Fruit fly (Drosophila melanogaster) whole organism, adult: ENCODE data around the gene CG46430.

Experiments
- CG5204 ChIP-seq: fragments of 200-800 bp; sonication (Bioruptor generic); optimal IDR thresholded peaks from 2 replicates; lab custom pipeline; 2016; ENCODE audit warnings: missing biosample characterization, missing genetic modification characterization
- Mnt ChIP-seq: fragments of 200-800 bp; sonication (Bioruptor generic); optimal IDR thresholded peaks from 2 replicates; lab custom pipeline; 2016; ENCODE audit warnings: missing biosample characterization, mild to moderate bottlenecking, missing genetic modification characterization
- bab1 ChIP-seq: fragments of 200-800 bp; sonication (Bioruptor generic); optimal IDR thresholded peaks from 3 replicates; lab custom pipeline; 2019; ENCODE audit warnings: missing biosample characterization, mild to moderate bottlenecking, missing genetic modification characterization, moderate library complexity
- tj ChIP-seq: fragments of 200-800 bp; sonication (Bioruptor generic); optimal IDR thresholded peaks from 3 replicates; lab custom pipeline; 2017; ENCODE audit warnings: missing biosample characterization, mild to moderate bottlenecking, missing genetic modification characterization, moderate library complexity

dm6 chr3L:10431883-10432282 is 46.4 kb upstream of the CG46430 start, which contains the start of gene Ir67b:
- TF ChIP-seq tj = no peak
- no peak for TF ChIP-seq bab1 (GFP tag; lab: Kevin White, UChicago)
- no peak for TF ChIP-seq Mnt (GFP tag; lab: Kevin White, UChicago)
- TF ChIP-seq CG5204 (GFP tag; lab: Kevin White, UChicago) = no peak
